Fruit fly (Drosophila melanogaster) whole organism: ENCODE data around the gene CG31109.

Source experiments
- Dll ChIP-seq: fragments of >200 bp; optimal IDR thresholded peaks from 2 replicates; lab custom pipeline; 2017
- EcR ChIP-seq, 2 experiments: fragments of >200 bp; optimal IDR thresholded peaks; 2 replicates each; lab custom pipeline; 2017; ENCODE audit warnings: missing biosample characterization in 2 of 2, missing genetic modification characterization in 2 of 2, missing genetic modification reagents in 2 of 2
- pan ChIP-seq: fragments of >200 bp; optimal IDR thresholded peaks from 2 replicates; lab custom pipeline; 2017
- psq ChIP-seq: fragments of >200 bp; optimal IDR thresholded peaks from 2 replicates; lab custom pipeline; 2017
- usp ChIP-seq: fragments of >200 bp; optimal IDR thresholded peaks from 2 replicates; lab custom pipeline; 2017; ENCODE audit warnings: missing biosample characterization, missing genetic modification characterization, mixed read lengths

DNA sequence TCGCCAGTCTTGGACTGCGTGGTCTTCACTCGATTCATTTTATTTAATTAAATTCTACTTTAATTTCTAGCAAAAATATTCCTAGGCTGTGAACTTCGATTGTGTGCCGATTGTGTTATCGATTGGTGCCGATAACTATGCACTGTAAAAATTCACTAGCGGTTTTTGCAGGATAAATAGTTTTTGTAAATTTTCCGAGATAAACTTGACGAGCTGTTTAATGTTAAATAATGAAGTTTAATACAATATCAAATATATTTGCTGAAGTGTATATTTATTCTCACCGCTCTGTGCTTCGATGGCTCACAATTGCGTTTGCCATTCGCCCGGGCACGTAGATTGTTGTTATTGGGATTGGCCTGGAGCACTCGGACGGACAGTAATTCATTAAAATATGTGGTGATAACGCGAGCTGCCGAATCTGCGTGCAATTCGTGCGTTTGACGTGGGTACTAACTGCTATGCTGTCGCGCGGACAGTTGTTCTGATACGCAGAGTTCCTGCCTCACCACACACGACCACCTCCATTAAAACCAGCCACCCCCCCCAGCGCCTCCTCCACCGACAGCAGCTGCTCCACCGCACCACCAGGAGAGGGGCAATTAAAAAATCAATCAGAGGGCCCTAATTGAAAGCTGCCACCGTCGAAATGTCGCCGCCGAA is 29.4 kb downstream of the CG31109 start, which contains the start of the genes EMC6 and Hr96:
- TF ChIP-seq EcR (GFP tag; optimal IDR thresholded peaks at IDR 0.05; lab: Kevin White, UChicago), result no peak
- no peak for TF ChIP-seq psq (lab: Kevin White, UChicago)
- no peak for TF ChIP-seq Dll (lab: Kevin White, UChicago)
- TF ChIP-seq usp (GFP tag; lab: Kevin White, UChicago), result no peak
- TF ChIP-seq pan, result no peak
